Worm (Caenorhabditis elegans) whole organism, late embryonic: ENCODE results near the gene W05H5.1.

Experiments used
- C38D4.7 ChIP-seq: fragments of 200-800 bp; sonication (Bioruptor generic); optimal IDR thresholded peaks from 2 replicates; lab custom pipeline; 2018; ENCODE audit warnings: mild to moderate bottlenecking, missing genetic modification characterization, moderate library complexity, missing compliant biosample characterization
- T23F11.4 ChIP-seq: fragments of 200-800 bp; sonication (Bioruptor generic); optimal IDR thresholded peaks from 2 replicates; lab custom pipeline; 2018; ENCODE audit warnings: mild to moderate bottlenecking, missing genetic modification characterization, missing compliant biosample characterization
- ceh-19 ChIP-seq: fragments of 200-800 bp; sonication (Bioruptor generic); optimal IDR thresholded peaks from 2 replicates; lab custom pipeline; 2018; ENCODE audit warnings: mild to moderate bottlenecking, missing genetic modification characterization, missing compliant biosample characterization
- dmd-4 ChIP-seq: sonication (generic microtip); optimal IDR thresholded peaks from 2 replicates; lab custom pipeline; 2016; ENCODE audit warnings: borderline replicate concordance, missing genetic modification characterization, missing compliant biosample characterization
- hlh-30 ChIP-seq: sonication (generic microtip); optimal IDR thresholded peaks from 2 replicates; lab custom pipeline; 2017; ENCODE audit warnings: antibody characterized with exemption, missing genetic modification characterization, missing compliant biosample characterization; ENCODE audit not compliant: insufficient read depth
- nhr-11 ChIP-seq: fragments of 150-350 bp; optimal IDR thresholded peaks from 2 replicates; lab custom pipeline; 2014; ENCODE audit warnings: missing biosample characterization, missing genetic modification characterization
- pag-3 ChIP-seq: sonication (generic microtip); optimal IDR thresholded peaks from 2 replicates; lab custom pipeline; 2016; ENCODE audit warnings: missing compliant biosample characterization, missing genetic modification characterization, borderline replicate concordance
- ref-2 ChIP-seq: sonication (generic microtip); optimal IDR thresholded peaks from 2 replicates; lab custom pipeline; 2016; ENCODE audit warnings: missing genetic modification characterization, missing compliant biosample characterization
- unc-3 ChIP-seq, 2 experiments: fragments of 200-800 bp in 1 of 2; sonication (Bioruptor generic) in 1 of 2; sonication (generic microtip) in 1 of 2; conservative IDR thresholded peaks in 1 of 2; optimal IDR thresholded peaks in 1 of 2; 2 replicates each; pipeline versions ENCODE4 v1.3.6 to Lab custom; 2016 to 2022; ENCODE audit warnings: missing compliant biosample characterization in 2 of 2, missing genetic modification characterization in 2 of 2, missing genetic modification reagents in 1 of 2

DNA sequence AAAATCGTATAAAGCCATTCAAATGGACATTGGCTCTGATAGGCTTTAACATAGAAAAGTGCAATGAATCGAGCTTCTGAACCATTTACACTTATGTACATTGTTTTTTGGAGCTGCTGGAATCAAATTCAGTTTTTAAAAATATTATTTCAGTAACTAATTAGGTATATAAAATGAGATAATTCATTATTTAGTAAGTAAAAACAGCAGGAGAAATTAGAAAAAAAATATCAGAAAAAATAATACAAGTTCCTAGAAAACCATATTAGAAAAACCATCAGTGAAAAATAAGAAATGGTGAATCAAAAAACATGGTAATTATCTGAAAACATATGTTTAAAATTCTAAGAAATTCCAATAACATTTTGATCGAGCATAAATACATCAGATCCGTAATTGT is 46.9 kb downstream of the W05H5.1 start, which contains the start of gene F57G9.7:
- no peak for TF ChIP-seq pag-3 (tag; lab: Kevin White, UChicago)
- no peak for TF ChIP-seq dmd-4 (tag; lab: Kevin White, UChicago)
- no peak for TF ChIP-seq C38D4.7 (GFP tag; lab: Kevin White, UChicago)
- TF ChIP-seq hlh-30 (tag; lab: Kevin White, UChicago), result no peak
- TF ChIP-seq ceh-19, result no peak
- TF ChIP-seq T23F11.4 (GFP tag; lab: Kevin White, UChicago), result no peak
- no peak for TF ChIP-seq unc-3 (GFP tag; conservative IDR thresholded peaks at IDR 0.05; lab: Robert Waterston, UW)
- TF ChIP-seq unc-3 (tag; optimal IDR thresholded peaks at IDR 0.05; lab: Kevin White, UChicago), result no peak
- TF ChIP-seq ref-2 (tag; lab: Kevin White, UChicago), result no peak
- no peak for TF ChIP-seq nhr-11 (tag; lab: Kevin White, UChicago)
